Worm (Caenorhabditis elegans) whole organism, late embryonic: ENCODE measurements around the gene grd-3.

Experiments
- T23F11.4 ChIP-seq: fragments of 200-800 bp; sonication (Bioruptor generic); optimal IDR thresholded peaks from 2 replicates; lab custom pipeline; 2018; ENCODE audit warnings: mild to moderate bottlenecking, missing genetic modification characterization, missing compliant biosample characterization
- ama-1 ChIP-seq: fragments of 150-350 bp; optimal IDR thresholded peaks from 2 replicates; lab custom pipeline; 2014
- hlh-30 ChIP-seq: sonication (generic microtip); optimal IDR thresholded peaks from 2 replicates; lab custom pipeline; 2017; ENCODE audit warnings: antibody characterized with exemption, missing genetic modification characterization, missing compliant biosample characterization; ENCODE audit not compliant: insufficient read depth
- nhr-11 ChIP-seq: fragments of 150-350 bp; optimal IDR thresholded peaks from 2 replicates; lab custom pipeline; 2014; ENCODE audit warnings: missing biosample characterization, missing genetic modification characterization
- pha-2 ChIP-seq: sonication (generic microtip); optimal IDR thresholded peaks from 2 replicates; lab custom pipeline; 2017; ENCODE audit warnings: mild to moderate bottlenecking, missing genetic modification characterization, missing compliant biosample characterization

- TF ChIP-seq pha-2 (no peak), hlh-30 (no peak), T23F11.4 (no peak), nhr-11 (no peak), ama-1 (lab: Kevin White, UChicago) (no peak)
Measured at ce11 chrIV:3478911-3479385, 39.5 kb downstream of the grd-3 start, which contains the start of the genes srz-70 and C09G12.5.
